Fruit fly (Drosophila melanogaster) Kc167 (cell line): Measurements from ENCODE around the gene CG5853.

ENCODE experiments used
- Myc ChIP-seq: fragments of >200 bp; optimal IDR thresholded peaks from 2 replicates; lab custom pipeline; 2017; ENCODE audit warnings: missing external identifiers
- Sin3A ChIP-seq: fragments of >200 bp; optimal IDR thresholded peaks from 2 replicates; lab custom pipeline; 2018; ENCODE audit warnings: missing external identifiers
- h ChIP-seq: fragments of >200 bp; optimal IDR thresholded peaks from 3 replicates; lab custom pipeline; 2018; ENCODE audit warnings: missing external identifiers
- insv ChIP-seq: fragments of >200 bp; optimal IDR thresholded peaks from 3 replicates; lab custom pipeline; 2018; ENCODE audit warnings: missing external identifiers
- psq ChIP-seq: fragments of >200 bp; optimal IDR thresholded peaks from 2 replicates; lab custom pipeline; 2017; ENCODE audit warnings: missing external identifiers
- ttk ChIP-seq: sonication (Bioruptor generic); optimal IDR thresholded peaks from 2 replicates; lab custom pipeline; 2017; ENCODE audit warnings: missing external identifiers

The CG5853 gene

DNA sequence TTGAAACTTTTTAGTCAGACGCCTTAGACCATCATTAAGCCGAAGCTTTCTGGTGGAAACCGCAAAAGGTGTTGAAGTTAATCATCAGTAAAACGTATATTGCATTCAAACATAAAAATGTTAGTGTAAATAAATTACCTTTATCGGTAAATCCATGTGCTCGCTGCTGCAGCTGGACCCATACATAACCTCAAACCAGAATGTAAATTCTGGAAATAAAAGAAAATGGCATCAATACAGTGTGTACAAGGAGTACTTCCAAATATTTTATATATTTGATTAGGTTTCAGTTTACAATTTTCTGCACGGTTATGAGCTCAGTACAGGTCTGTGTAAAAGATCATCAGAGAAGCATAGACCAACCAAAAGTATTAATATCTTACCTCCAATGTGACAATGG, 53.3 kb downstream of the CG5853 start:
- TF ChIP-seq insv (lab: Kevin White, UChicago): no peak
- no peak for TF ChIP-seq psq
- TF ChIP-seq h (lab: Kevin White, UChicago): no peak
- no peak for TF ChIP-seq Sin3A (lab: Kevin White, UChicago)

DNA sequence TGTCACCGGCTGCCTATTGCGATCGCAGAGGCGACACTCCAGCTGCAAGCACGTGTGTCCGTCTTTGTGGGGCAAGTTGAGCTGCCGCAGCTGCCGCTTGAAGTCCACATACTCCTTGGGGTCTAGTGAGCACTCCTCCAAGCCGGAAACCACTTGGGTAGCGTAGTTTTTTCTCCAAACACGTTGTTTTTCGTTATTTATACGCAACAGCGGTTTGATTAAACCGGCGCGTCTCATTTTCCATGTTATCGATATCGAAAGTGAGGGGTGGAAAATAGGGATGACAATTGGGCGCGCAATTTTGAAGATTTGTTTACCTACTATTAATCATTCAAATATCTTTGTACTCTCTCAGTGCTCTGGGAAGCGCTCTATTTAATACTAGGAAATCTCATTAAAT, 54.3 kb downstream of the CG5853 start, which contains the start of gene mtDNA-helicase:
Gene mtDNA-helicase, minus strand, starts transcription at position 264 of the 400 bp plus-strand sequence.
- no peak for TF ChIP-seq psq
- TF ChIP-seq h (lab: Kevin White, UChicago): no peak
- TF ChIP-seq Sin3A (lab: Kevin White, UChicago): no peak
- TF ChIP-seq insv (lab: Kevin White, UChicago): no peak
- TF ChIP-seq Myc: no peak
- no peak for TF ChIP-seq ttk (lab: Kevin White, UChicago)
